Worm (Caenorhabditis elegans): ENCODE measurements around the gene ucr-1.

Gene ucr-1

ce11 chrIII:5601999-5602398 lies 10.1 kb downstream of the ucr-1 start (continued):
- TF ChIP-seq snpc-3.4 (tag; optimal IDR thresholded peaks at IDR 0.05) (peak; percentile 72), ztf-28 (GFP tag; IDR thresholded peaks at IDR 0.05) (0 out of 2 replicates have a peak, but pooled peaks have one; percentile 50), dox-1 (GFP tag; IDR thresholded peaks at IDR 0.05) (peak; percentile 84), ceh-58 (GFP tag; IDR thresholded peaks at IDR 0.05) (no peak), B0261.1 (tag; optimal IDR thresholded peaks at IDR 0.05) (peak; percentile 89), F49E8.2 (tag; optimal IDR thresholded peaks at IDR 0.05; ENCODE audit: insufficient read depth) (peak; percentile 91), bed-1 (GFP tag; IDR thresholded peaks at IDR 0.05) (0 out of 2 replicates have a peak, but pooled peaks have one; percentile 59), hmg-20 (GFP tag; IDR thresholded peaks at IDR 0.05) (peak; percentile 77; the same call in 1 of the 2 replicates), nhr-90 (tag; optimal IDR thresholded peaks at IDR 0.05) (peak; percentile 92), sdz-38 (tag; optimal IDR thresholded peaks at IDR 0.05) (no peak), ceh-100 (GFP tag; IDR thresholded peaks at IDR 0.05) (peak; percentile 54; the same call in 1 of the 2 replicates), atf-7 (tag; optimal IDR thresholded peaks at IDR 0.05) (peak; percentile 76), F10E7.11 (tag; optimal IDR thresholded peaks at IDR 0.05) (peak; percentile 81), egl-44 (GFP tag; IDR thresholded peaks at IDR 0.05) (peak; percentile 82; the same call in 1 of the 2 replicates), tbp1 (GFP tag; optimal IDR thresholded peaks at IDR 0.05) (peak; percentile 97), zim-3 (tag; optimal IDR thresholded peaks at IDR 0.05) (peak; percentile 87), cebp-1 (GFP tag; IDR thresholded peaks at IDR 0.05) (0 out of 2 replicates have a peak, but pooled peaks have one; percentile 48), cebp-1 (tag; optimal IDR thresholded peaks at IDR 0.05) (peak; percentile 76), ztf-18 (tag; optimal IDR thresholded peaks at IDR 0.05) (peak; percentile 77), dpff-1 (tag; optimal IDR thresholded peaks at IDR 0.05) (peak; percentile 78), ztf-26 (tag; optimal IDR thresholded peaks at IDR 0.05) (peak; percentile 77), rcor-1 (GFP tag; IDR thresholded peaks at IDR 0.05) (peak; percentile 81), Y53F4B.3 (GFP tag; IDR thresholded peaks at IDR 0.05) (no peak), K11D2.4 (GFP tag; IDR thresholded peaks at IDR 0.05) (0 out of 2 replicates have a peak, but pooled peaks have one; percentile 49), sea-2 (GFP tag; IDR thresholded peaks at IDR 0.05) (no peak), repo-1 (tag; optimal IDR thresholded peaks at IDR 0.05) (peak; percentile 88), lsl-1 (GFP tag; optimal IDR thresholded peaks at IDR 0.05) (peak; percentile 78), nhr-120 (GFP tag; IDR thresholded peaks at IDR 0.05) (0 out of 2 replicates have a peak, but pooled peaks have one; percentile 87), ceh-40 (GFP tag; IDR thresholded peaks at IDR 0.05) (peak; percentile 87; the same call in 1 of the 2 replicates), let-526 (GFP tag; IDR thresholded peaks at IDR 0.05) (no peak), egl-18 (GFP tag; IDR thresholded peaks at IDR 0.05) (peak; percentile 79; the same call in 1 of the 2 replicates), C17E4.6 (GFP tag; IDR thresholded peaks at IDR 0.05) (peak; percentile 73; the same call in 1 of the 2 replicates), chd-7 (tag; optimal IDR thresholded peaks at IDR 0.05) (peak; percentile 95), lin-35 (GFP tag; optimal IDR thresholded peaks at IDR 0.05) (peak in 1 of 3 experiments; percentile 57), xnd-1 (tag; optimal IDR thresholded peaks at IDR 0.05) (no peak), D2030.7 (GFP tag; IDR thresholded peaks at IDR 0.05) (peak; percentile 70), F57C9.4 (tag; optimal IDR thresholded peaks at IDR 0.05) (peak; percentile 57), lin-54 (GFP tag; optimal IDR thresholded peaks at IDR 0.05) (peak; percentile 75), ekl-4 (GFP tag; IDR thresholded peaks at IDR 0.05) (peak; percentile 77; the same call in 1 of the 2 replicates), rec-8 (tag; optimal IDR thresholded peaks at IDR 0.05) (peak; percentile 77 to 91), attf-5 (GFP tag; optimal IDR thresholded peaks at IDR 0.05) (peak; percentile 60), him-1 (tag; optimal IDR thresholded peaks at IDR 0.05) (peak; percentile 52), rpc-1 (optimal IDR thresholded peaks at IDR 0.05) (peak; percentile 77), rpc-1 (tag; optimal IDR thresholded peaks at IDR 0.05) (peak; percentile 89), bed-2 (GFP tag; IDR thresholded peaks at IDR 0.05) (0 out of 2 replicates have a peak, but pooled peaks have one; percentile 46), F57A8.1 (GFP tag; optimal IDR thresholded peaks at IDR 0.05) (peak; percentile 57), madf-8 (GFP tag; conservative IDR thresholded peaks at IDR 0.05) (peak; percentile 19; the same call in 1 of the 2 replicates), nfya-1 (tag; optimal IDR thresholded peaks at IDR 0.05; ENCODE audit: borderline replicate concordance, insufficient read depth) (no peak)
